Fruit fly (Drosophila melanogaster): Measurements from ENCODE around the gene CG3071.

Gene CG3071

dm6 chrX:2305281-2305680 is 42.6 kb downstream of the CG3071 start:
- no peak for TF ChIP-seq sv (GFP tag; optimal IDR thresholded peaks at IDR 0.05)
- TF ChIP-seq woc (GFP tag; optimal IDR thresholded peaks at IDR 0.05) = no peak
- no peak for TF ChIP-seq ey (GFP tag; optimal IDR thresholded peaks at IDR 0.05)
- no peak for TF ChIP-seq Rel (GFP tag; optimal IDR thresholded peaks at IDR 0.05)
- peak; percentile 14 for TF ChIP-seq Rel (tag; optimal IDR thresholded peaks at IDR 0.05)
- no peak for TF ChIP-seq CrebA (GFP tag; optimal IDR thresholded peaks at IDR 0.05; ENCODE audit: borderline replicate concordance)
- TF ChIP-seq Jra (GFP tag; optimal IDR thresholded peaks at IDR 0.05) = no peak
- TF ChIP-seq dsf (GFP tag; optimal IDR thresholded peaks at IDR 0.05; ENCODE audit: borderline replicate concordance) = no peak
- TF ChIP-seq tai (GFP tag; optimal IDR thresholded peaks at IDR 0.05) = no peak

dm6 chrX:2305842-2306300 is 43.2 kb downstream of the CG3071 start:
- peak; percentile 29 to 62 for TF ChIP-seq dl (GFP tag; optimal IDR thresholded peaks at IDR 0.05; ENCODE audit: insufficient read depth in 1 of 2, partially characterized antibody in 2 of 2)
- peak; percentile 45 for TF ChIP-seq Rel (GFP tag; optimal IDR thresholded peaks at IDR 0.05)
- TF ChIP-seq Rel (tag; optimal IDR thresholded peaks at IDR 0.05) = peak; percentile 57
- no peak for TF ChIP-seq psq (GFP tag; optimal IDR thresholded peaks at IDR 0.05)
- no peak for TF ChIP-seq OdsH (GFP tag; optimal IDR thresholded peaks at IDR 0.05)
- peak; percentile 82 for TF ChIP-seq Dif (GFP tag; optimal IDR thresholded peaks at IDR 0.05; ENCODE audit: partially characterized antibody)
- no peak for TF ChIP-seq GATAd (GFP tag; optimal IDR thresholded peaks at IDR 0.05)
- TF ChIP-seq CrebA (GFP tag; optimal IDR thresholded peaks at IDR 0.05; ENCODE audit: borderline replicate concordance) = peak; percentile 47
- peak; percentile 44 for TF ChIP-seq N (GFP tag; optimal IDR thresholded peaks at IDR 0.05)
- TF ChIP-seq tai (GFP tag; optimal IDR thresholded peaks at IDR 0.05) = no peak

- no peak for TF ChIP-seq N (GFP tag; optimal IDR thresholded peaks at IDR 0.05)
- no peak for TF ChIP-seq usp (GFP tag; optimal IDR thresholded peaks at IDR 0.05)
- no peak for TF ChIP-seq CrebA (GFP tag; optimal IDR thresholded peaks at IDR 0.05; ENCODE audit: borderline replicate concordance)
- no peak for TF ChIP-seq Hr78 (GFP tag; optimal IDR thresholded peaks at IDR 0.05)
- peak; percentile 18 for TF ChIP-seq dsf (GFP tag; optimal IDR thresholded peaks at IDR 0.05; ENCODE audit: borderline replicate concordance)
- TF ChIP-seq CG32264 (GFP tag; optimal IDR thresholded peaks at IDR 0.05) = peak; percentile 24
- peak; percentile 77 for TF ChIP-seq woc (GFP tag; optimal IDR thresholded peaks at IDR 0.05)
- TF ChIP-seq CG9705 (GFP tag; optimal IDR thresholded peaks at IDR 0.05) = peak; percentile 45
- peak; percentile 91 for TF ChIP-seq fru (GFP tag; optimal IDR thresholded peaks at IDR 0.05)
- TF ChIP-seq jim (GFP tag; optimal IDR thresholded peaks at IDR 0.05) = no peak
- TF ChIP-seq tai (GFP tag; optimal IDR thresholded peaks at IDR 0.05) = no peak
- TF ChIP-seq ey (GFP tag; optimal IDR thresholded peaks at IDR 0.05) = peak; percentile 88
- TF ChIP-seq Hnf4 (GFP tag; optimal IDR thresholded peaks at IDR 0.05) = peak; percentile 63
- no peak for TF ChIP-seq Rel (GFP tag; optimal IDR thresholded peaks at IDR 0.05)
- no peak for TF ChIP-seq Rel (tag; optimal IDR thresholded peaks at IDR 0.05)
- no peak for TF ChIP-seq lola (GFP tag; optimal IDR thresholded peaks at IDR 0.05)
- TF ChIP-seq Dfd (GFP tag; optimal IDR thresholded peaks at IDR 0.05) = no peak
- TF ChIP-seq Dif (GFP tag; optimal IDR thresholded peaks at IDR 0.05; ENCODE audit: partially characterized antibody) = no peak
- TF ChIP-seq sv (GFP tag; optimal IDR thresholded peaks at IDR 0.05) = peak; percentile 43
- no peak for TF ChIP-seq Jra (GFP tag; optimal IDR thresholded peaks at IDR 0.05)
- peak in 1 of 2 experiments; percentile 82 for TF ChIP-seq foxo (GFP tag; optimal IDR thresholded peaks at IDR 0.05)
- TF ChIP-seq Mio (GFP tag; optimal IDR thresholded peaks at IDR 0.05) = no peak
- TF ChIP-seq Hr83 (GFP tag; optimal IDR thresholded peaks at IDR 0.05; ENCODE audit: poor library complexity, severe bottlenecking) = no peak
- TF ChIP-seq GATAd (GFP tag; optimal IDR thresholded peaks at IDR 0.05) = no peak
- peak; percentile 77 for TF ChIP-seq br (GFP tag; optimal IDR thresholded peaks at IDR 0.05)
- peak; percentile 27 for TF ChIP-seq sage (GFP tag; optimal IDR thresholded peaks at IDR 0.05)
- peak; percentile 83 for TF ChIP-seq HLH106 (tag; optimal IDR thresholded peaks at IDR 0.05)
- no peak for TF ChIP-seq pan (optimal IDR thresholded peaks at IDR 0.05)
- TF ChIP-seq brk (GFP tag; optimal IDR thresholded peaks at IDR 0.05) = peak; percentile 12
- TF ChIP-seq h (GFP tag; optimal IDR thresholded peaks at IDR 0.05) = peak; percentile 80
- peak; percentile 80 for TF ChIP-seq dmrt93B (GFP tag; optimal IDR thresholded peaks at IDR 0.05)
- TF ChIP-seq Myc (optimal IDR thresholded peaks at IDR 0.05) = no peak
- no peak for TF ChIP-seq Abd-B (GFP tag; optimal IDR thresholded peaks at IDR 0.05)
- peak; percentile 77 for TF ChIP-seq rgr (GFP tag; optimal IDR thresholded peaks at IDR 0.05)
- peak; percentile 83 for TF ChIP-seq Sp1 (GFP tag; optimal IDR thresholded peaks at IDR 0.05)
- TF ChIP-seq OdsH (GFP tag; optimal IDR thresholded peaks at IDR 0.05) = peak; percentile 78
- peak; percentile 72 for TF ChIP-seq psq (GFP tag; optimal IDR thresholded peaks at IDR 0.05)
Observed at dm6 chrX:2306307-2306706, 43.7 kb downstream of the CG3071 start.
